Fruit fly (Drosophila melanogaster) whole organism, wandering third instar larva: ENCODE data around the gene CG10347.

Experiments used
- Hr78 ChIP-seq: fragments of >200 bp; optimal IDR thresholded peaks from 2 replicates; lab custom pipeline; 2017; ENCODE audit warnings: missing biosample characterization, missing genetic modification characterization
- Hr83 ChIP-seq: fragments of 200-300 bp; sonication (Bioruptor generic); optimal IDR thresholded peaks from 2 replicates; lab custom pipeline; 2016; ENCODE audit warnings: missing biosample characterization, mild to moderate bottlenecking, missing genetic modification characterization, moderate library complexity; ENCODE audit not compliant: poor library complexity, severe bottlenecking
- Mio ChIP-seq: sonication (Bioruptor generic); optimal IDR thresholded peaks from 2 replicates; lab custom pipeline; 2016; ENCODE audit warnings: missing biosample characterization, missing genetic modification characterization
- h ChIP-seq: fragments of 200-800 bp; sonication (Bioruptor generic); optimal IDR thresholded peaks from 3 replicates; lab custom pipeline; 2016; ENCODE audit warnings: missing biosample characterization, mild to moderate bottlenecking, missing genetic modification characterization
- tai ChIP-seq: sonication (Bioruptor generic); optimal IDR thresholded peaks from 2 replicates; lab custom pipeline; 2016; ENCODE audit warnings: missing biosample characterization, missing genetic modification characterization

dm6 chrX:11805066-11805766 is 49.5 kb downstream of the CG10347 start:
- TF ChIP-seq Hr83 (GFP tag; lab: Kevin White, UChicago) (no peak), h (peak; percentile 21), Mio (GFP tag; lab: Kevin White, UChicago) (no peak), Hr78 (GFP tag; lab: Kevin White, UChicago) (no peak), tai (GFP tag; lab: Kevin White, UChicago) (no peak)
